Fruit fly (Drosophila melanogaster): ENCODE results near the gene PIG-Wa.

PIG-Wa gene

dm6 chr2L:2362808-2363394 is 20.1 kb upstream of the PIG-Wa start (continued):
- no peak for TF ChIP-seq cyc (GFP tag; optimal IDR thresholded peaks at IDR 0.05)
- TF ChIP-seq CG9139 (GFP tag; optimal IDR thresholded peaks at IDR 0.05), result peak; percentile 70
- TF ChIP-seq CG31627 (GFP tag; optimal IDR thresholded peaks at IDR 0.05), result no peak
- TF ChIP-seq CG8632 (GFP tag; optimal IDR thresholded peaks at IDR 0.05), result no peak
- TF ChIP-seq Hr38 (GFP tag; optimal IDR thresholded peaks at IDR 0.05), result no peak
- no peak for TF ChIP-seq CG4318 (GFP tag; optimal IDR thresholded peaks at IDR 0.05)
- no peak for TF ChIP-seq Eip75B (GFP tag; optimal IDR thresholded peaks at IDR 0.05)
- TF ChIP-seq fkh (GFP tag; optimal IDR thresholded peaks at IDR 0.05), result peak; percentile 51
- TF ChIP-seq CG10669 (GFP tag; optimal IDR thresholded peaks at IDR 0.05), result no peak
- TF ChIP-seq svp (GFP tag), result no peak
- no peak for TF ChIP-seq vri (GFP tag; optimal IDR thresholded peaks at IDR 0.05)
- TF ChIP-seq CG11902 (GFP tag; optimal IDR thresholded peaks at IDR 0.05), result no peak
- no peak for TF ChIP-seq achi (GFP tag; optimal IDR thresholded peaks at IDR 0.05)
- no peak for TF ChIP-seq OdsH (GFP tag; optimal IDR thresholded peaks at IDR 0.05)
- TF ChIP-seq salr (GFP tag; optimal IDR thresholded peaks at IDR 0.05), result no peak
- no peak for TF ChIP-seq CG6163 (GFP tag; IDR thresholded peaks at IDR 0.05)
- no peak for TF ChIP-seq fd85E (GFP tag; optimal IDR thresholded peaks at IDR 0.05)
- TF ChIP-seq CG34406 (GFP tag; optimal IDR thresholded peaks at IDR 0.05), result no peak
- 0 out of 3 replicates have a peak, but pooled peaks have one; percentile 30 for TF ChIP-seq CG8119 (GFP tag; IDR thresholded peaks at IDR 0.05)
- no peak for TF ChIP-seq Hr39 (GFP tag; optimal IDR thresholded peaks at IDR 0.05)
- no peak for TF ChIP-seq Gug (GFP tag; IDR thresholded peaks at IDR 0.05)
- TF ChIP-seq CG6792 (GFP tag; optimal IDR thresholded peaks at IDR 0.05), result peak; percentile 13
- TF ChIP-seq CG32006 (GFP tag; optimal IDR thresholded peaks at IDR 0.05), result no peak
- peak; percentile 89 for TF ChIP-seq Blimp-1 (GFP tag; optimal IDR thresholded peaks at IDR 0.05)
- TF ChIP-seq CG6808 (GFP tag; optimal IDR thresholded peaks at IDR 0.05), result peak; percentile 62
- TF ChIP-seq Ets96B (tag; optimal IDR thresholded peaks at IDR 0.05), result no peak
- no peak for TF ChIP-seq fd59A (GFP tag; optimal IDR thresholded peaks at IDR 0.05)
- TF ChIP-seq esn (GFP tag; optimal IDR thresholded peaks at IDR 0.05), result no peak
- TF ChIP-seq dac (GFP tag; optimal IDR thresholded peaks at IDR 0.05), result no peak
- peak; percentile 54 for TF ChIP-seq CG15336 (GFP tag; IDR thresholded peaks at IDR 0.05)
- peak; percentile 40 for TF ChIP-seq spab (GFP tag; optimal IDR thresholded peaks at IDR 0.05)
- peak; percentile 59 for TF ChIP-seq CG6276 (GFP tag; optimal IDR thresholded peaks at IDR 0.05)
- no peak for TF ChIP-seq CG10631 (GFP tag; optimal IDR thresholded peaks at IDR 0.05)
- peak; percentile 53 for TF ChIP-seq CG6854 (GFP tag; optimal IDR thresholded peaks at IDR 0.05)
- no peak for TF ChIP-seq CG3919 (GFP tag; optimal IDR thresholded peaks at IDR 0.05)
- no peak for TF ChIP-seq Eip93F (GFP tag; optimal IDR thresholded peaks at IDR 0.05)
- TF ChIP-seq Sox15 (GFP tag; optimal IDR thresholded peaks at IDR 0.05), result no peak

dm6 chr2L:2363626-2364147 is 19.3 kb upstream of the PIG-Wa start:
- TF ChIP-seq dac (GFP tag; optimal IDR thresholded peaks at IDR 0.05) (peak; percentile 52), Sox102F (GFP tag; optimal IDR thresholded peaks at IDR 0.05) (peak; percentile 92), ss (GFP tag; optimal IDR thresholded peaks at IDR 0.05) (peak; percentile 95 to 97), OdsH (GFP tag; optimal IDR thresholded peaks at IDR 0.05) (peak; percentile 95), eg (GFP tag; IDR thresholded peaks at IDR 0.05) (peak; percentile 98), Ets21C (GFP tag; optimal IDR thresholded peaks at IDR 0.05) (peak; percentile 64), CG15336 (GFP tag; IDR thresholded peaks at IDR 0.05) (peak; percentile 98), Hr4 (GFP tag; optimal IDR thresholded peaks at IDR 0.05) (peak; percentile 94), CG6792 (GFP tag; optimal IDR thresholded peaks at IDR 0.05) (peak; percentile 92), fkh (GFP tag; optimal IDR thresholded peaks at IDR 0.05) (peak; percentile 96), Ets96B (tag; optimal IDR thresholded peaks at IDR 0.05) (peak; percentile 97), net (GFP tag; optimal IDR thresholded peaks at IDR 0.05) (peak; percentile 94), CG8119 (GFP tag; IDR thresholded peaks at IDR 0.05) (peak; percentile 95), CG16779 (tag; optimal IDR thresholded peaks at IDR 0.05) (peak; percentile 97), Blimp-1 (GFP tag; optimal IDR thresholded peaks at IDR 0.05) (peak; percentile 86), Smox (GFP tag; optimal IDR thresholded peaks at IDR 0.05) (peak; percentile 95), Hr38 (GFP tag; optimal IDR thresholded peaks at IDR 0.05) (no peak), lz (GFP tag; optimal IDR thresholded peaks at IDR 0.05) (peak; percentile 92), CG6276 (GFP tag; optimal IDR thresholded peaks at IDR 0.05) (peak; percentile 95), CG11294 (GFP tag; IDR thresholded peaks at IDR 0.05) (peak; percentile 92), CG11902 (GFP tag; optimal IDR thresholded peaks at IDR 0.05) (peak; percentile 82), dsx (GFP tag; optimal IDR thresholded peaks at IDR 0.05; ENCODE audit: poor library complexity, severe bottlenecking) (peak; percentile 97), Gug (GFP tag; IDR thresholded peaks at IDR 0.05) (peak; percentile 94), CG8319 (GFP tag; optimal IDR thresholded peaks at IDR 0.05) (peak; percentile 81), CG31627 (GFP tag; optimal IDR thresholded peaks at IDR 0.05) (peak; percentile 86), CG10669 (GFP tag; optimal IDR thresholded peaks at IDR 0.05) (peak; percentile 96)

Measured in whole organism, prepupa.